Worm (Caenorhabditis elegans): ENCODE results near the gene dgn-3.

Gene dgn-3

ce11 chrX:1777988-1778387 lies 48.3 kb downstream of the dgn-3 start, which contains the start of gene elc-2 (continued):
- TF ChIP-seq unc-3 (GFP tag; conservative IDR thresholded peaks at IDR 0.05), result no peak
- no peak for TF ChIP-seq unc-3 (tag; optimal IDR thresholded peaks at IDR 0.05)
